Worm (Caenorhabditis elegans) whole organism, L3 larva: Measurements from ENCODE around the gene ZK546.19.

ENCODE experiments used
- ceh-28 ChIP-seq: fragments of 150-350 bp; optimal IDR thresholded peaks from 2 replicates; lab custom pipeline; 2014; ENCODE audit warnings: missing biosample characterization, missing genetic modification reagents, missing genetic modification characterization
- ceh-82 ChIP-seq: fragments of 150-350 bp; optimal IDR thresholded peaks from 2 replicates; lab custom pipeline; 2014; ENCODE audit warnings: missing biosample characterization, missing genetic modification characterization
- elt-2 ChIP-seq: sonication (generic microtip); optimal IDR thresholded peaks from 2 replicates; lab custom pipeline; 2016; ENCODE audit warnings: missing genetic modification reagents, mild to moderate bottlenecking, missing genetic modification characterization, missing compliant biosample characterization
- elt-3 ChIP-seq, 3 experiments: fragments of 150-350 bp in 1 of 3; sonication (generic microtip) in 2 of 3; optimal IDR thresholded peaks; 2 replicates in 2 of 3; 4 replicates in 1 of 3; lab custom pipeline; 2014 to 2017; ENCODE audit warnings: missing biosample characterization in 3 of 3, missing genetic modification characterization in 3 of 3
- fkh-10 ChIP-seq: sonication (generic microtip); optimal IDR thresholded peaks from 2 replicates; lab custom pipeline; 2017; ENCODE audit warnings: missing biosample characterization, missing genetic modification reagents, missing genetic modification characterization
- skn-1 ChIP-seq: fragments of 150-350 bp; optimal IDR thresholded peaks from 2 replicates; lab custom pipeline; 2014; ENCODE audit warnings: missing biosample characterization, missing genetic modification characterization
- tbx-2 ChIP-seq: sonication (generic microtip); optimal IDR thresholded peaks from 2 replicates; lab custom pipeline; 2016; ENCODE audit warnings: mild to moderate bottlenecking, missing genetic modification characterization, missing compliant biosample characterization

- TF ChIP-seq skn-1 (tag; lab: Kevin White, UChicago) = peak; percentile 93
- TF ChIP-seq fkh-10 = no peak
- TF ChIP-seq elt-2 (tag; lab: Kevin White, UChicago) = peak; percentile 22
- TF ChIP-seq ceh-28 (tag; lab: Kevin White, UChicago) = no peak
- peak; percentile 5 for TF ChIP-seq tbx-2 (tag; lab: Kevin White, UChicago)
- TF ChIP-seq elt-3 (tag; optimal IDR thresholded peaks at IDR 0.05; lab: Kevin White, UChicago) = no peak
- no peak for TF ChIP-seq ceh-82 (tag; lab: Kevin White, UChicago)
These were observed 33.4 kb upstream of the ZK546.19 start for ce11 chrII:4908160-4908559.
